Worm (Caenorhabditis elegans) whole organism, L4 larva: Measurements from ENCODE around the gene rabn-5.

ENCODE experiments used
- D1046.2 ChIP-seq: fragments of 200-800 bp; sonication (Bioruptor generic); IDR thresholded peaks from 2 replicates; pipeline ENCODE4 v1.3.6; 2022; ENCODE audit warnings: missing genetic modification characterization, missing compliant biosample characterization
- F37D6.2 ChIP-seq: sonication (generic microtip); optimal IDR thresholded peaks from 2 replicates; lab custom pipeline; 2016; ENCODE audit warnings: mild to moderate bottlenecking, missing genetic modification characterization, missing compliant biosample characterization
- F49E8.2 ChIP-seq: sonication (generic microtip); optimal IDR thresholded peaks from 2 replicates; lab custom pipeline; 2016; ENCODE audit warnings: missing compliant biosample characterization, mild to moderate bottlenecking, missing genetic modification characterization, borderline replicate concordance
- Y75B8A.6 ChIP-seq: fragments of 200-800 bp; sonication (Bioruptor generic); IDR thresholded peaks from 2 replicates; pipeline ENCODE4 v1.3.6; 2022; ENCODE audit warnings: missing genetic modification reagents, missing genetic modification characterization, missing compliant biosample characterization
- ZK546.5 ChIP-seq, 2 experiments: sonication (generic microtip); optimal IDR thresholded peaks; 2 replicates each; lab custom pipeline; 2017; ENCODE audit warnings: missing biosample characterization in 2 of 2, missing genetic modification characterization in 2 of 2
- aha-1 ChIP-seq: fragments of 150-350 bp; peaks from one replicate; lab custom pipeline; 2014; ENCODE audit warnings: missing biosample characterization, missing genetic modification characterization
- aly-2 ChIP-seq: sonication (generic microtip); optimal IDR thresholded peaks from 2 replicates; lab custom pipeline; 2018; ENCODE audit warnings: missing biosample characterization, missing genetic modification characterization
- ama-1 ChIP-seq: fragments of 150-350 bp; optimal IDR thresholded peaks from 2 replicates; lab custom pipeline; 2014; ENCODE audit warnings: inconsistent platforms, mixed read lengths
- ceh-20 ChIP-seq: fragments of 200-800 bp; sonication (Bioruptor generic); IDR thresholded peaks from 2 replicates; pipeline ENCODE4 v1.3.6; 2022; ENCODE audit warnings: missing genetic modification reagents, missing genetic modification characterization, missing compliant biosample characterization
- ceh-32 ChIP-seq: sonication (generic microtip); optimal IDR thresholded peaks from 2 replicates; lab custom pipeline; 2016; ENCODE audit warnings: mild to moderate bottlenecking, missing genetic modification characterization, missing compliant biosample characterization; ENCODE audit not compliant: poor library complexity
- ceh-82 ChIP-seq: sonication (generic microtip); optimal IDR thresholded peaks from 2 replicates; lab custom pipeline; 2017; ENCODE audit warnings: missing biosample characterization, missing genetic modification characterization
- ces-1 ChIP-seq: fragments of 150-350 bp; sonication (generic microtip); optimal IDR thresholded peaks from 4 replicates; lab custom pipeline; 2014; ENCODE audit warnings: missing biosample characterization, missing genetic modification reagents, missing genetic modification characterization
- cey-2 ChIP-seq: sonication (generic microtip); optimal IDR thresholded peaks from 3 replicates; lab custom pipeline; 2017; ENCODE audit warnings: missing genetic modification characterization, mild to moderate bottlenecking, missing compliant biosample characterization, antibody characterized with exemption, borderline replicate concordance; ENCODE audit not compliant: insufficient read depth
- ctbp-1 ChIP-seq: fragments of 200-800 bp; sonication (Bioruptor generic); IDR thresholded peaks from 2 replicates; pipeline ENCODE4 v1.3.6; 2022; ENCODE audit warnings: missing genetic modification reagents, missing genetic modification characterization, missing compliant biosample characterization
- daf-16 ChIP-seq, 3 experiments: sonication (generic microtip); optimal IDR thresholded peaks; 2 replicates each; lab custom pipeline; 2016 to 2017; ENCODE audit warnings: missing genetic modification characterization in 3 of 3, missing genetic modification reagents in 3 of 3, mild to moderate bottlenecking in 2 of 3, missing compliant biosample characterization in 2 of 3, missing biosample characterization in 1 of 3, moderate library complexity in 1 of 3
- dmd-6 ChIP-seq: fragments of 200-800 bp; sonication (Bioruptor generic); IDR thresholded peaks from 2 replicates; pipeline ENCODE4 v1.3.6; 2022; ENCODE audit warnings: missing genetic modification reagents, missing genetic modification characterization, missing compliant biosample characterization
- dmd-9 ChIP-seq: fragments of 200-800 bp; sonication (Bioruptor generic); IDR thresholded peaks from 2 replicates; pipeline ENCODE4 v1.3.6; 2022; ENCODE audit warnings: missing genetic modification reagents, missing genetic modification characterization, missing compliant biosample characterization
- dpl-1 ChIP-seq: fragments of 150-350 bp; optimal IDR thresholded peaks from 2 replicates; lab custom pipeline; 2014; ENCODE audit warnings: missing biosample characterization, missing genetic modification reagents, missing genetic modification characterization
- dve-1 ChIP-seq: sonication (generic microtip); optimal IDR thresholded peaks from 2 replicates; lab custom pipeline; 2017; ENCODE audit warnings: antibody characterized with exemption, mild to moderate bottlenecking, missing genetic modification characterization, missing compliant biosample characterization; ENCODE audit not compliant: insufficient read depth
- hlh-11 ChIP-seq: fragments of 200-800 bp; sonication (Bioruptor generic); optimal IDR thresholded peaks from 2 replicates; lab custom pipeline; 2018; ENCODE audit warnings: mild to moderate bottlenecking, missing genetic modification characterization, missing compliant biosample characterization
- hlh-30 ChIP-seq: sonication (generic microtip); optimal IDR thresholded peaks from 2 replicates; lab custom pipeline; 2017; ENCODE audit warnings: antibody characterized with exemption, mild to moderate bottlenecking, missing genetic modification characterization, missing compliant biosample characterization; ENCODE audit not compliant: insufficient read depth
- lin-1 ChIP-seq: fragments of 200-800 bp; sonication (Bioruptor generic); IDR thresholded peaks from 2 replicates; pipeline ENCODE4 v1.3.6; 2022; ENCODE audit warnings: missing genetic modification reagents, missing genetic modification characterization, missing compliant biosample characterization
- lir-3 ChIP-seq: sonication (generic microtip); optimal IDR thresholded peaks from 2 replicates; lab custom pipeline; 2016; ENCODE audit warnings: mild to moderate bottlenecking, missing genetic modification characterization, missing compliant biosample characterization
- madf-5 ChIP-seq, 2 experiments: fragments of 200-800 bp; sonication (Bioruptor generic); IDR thresholded peaks; 2 replicates each; pipeline ENCODE4 v1.3.6; 2022; ENCODE audit warnings: missing compliant biosample characterization in 2 of 2, missing genetic modification characterization in 2 of 2
- mdl-1 ChIP-seq, 2 experiments: fragments of 150-350 bp in 1 of 2; sonication (generic microtip) in 1 of 2; optimal IDR thresholded peaks; 2 replicates each; lab custom pipeline; 2014 to 2017; ENCODE audit warnings: missing biosample characterization in 2 of 2, missing genetic modification characterization in 2 of 2
- mep-1 ChIP-seq: fragments of 150-350 bp; sonication (generic microtip); optimal IDR thresholded peaks from 3 replicates; lab custom pipeline; 2014; ENCODE audit warnings: missing biosample characterization, missing genetic modification characterization
- mes-2 ChIP-seq: sonication (generic microtip); optimal IDR thresholded peaks from 2 replicates; lab custom pipeline; 2016; ENCODE audit warnings: missing genotype, mild to moderate bottlenecking, missing genetic modification characterization, missing compliant biosample characterization; ENCODE audit not compliant: poor library complexity, severe bottlenecking
- mxl-2 ChIP-seq: fragments of 200-800 bp; sonication (Bioruptor generic); conservative IDR thresholded peaks from 2 replicates; pipeline ENCODE4 v1.3.6; 2022; ENCODE audit warnings: missing genetic modification reagents, missing genetic modification characterization, missing compliant biosample characterization
- mxl-3 ChIP-seq: fragments of 200-800 bp; sonication (Bioruptor generic); optimal IDR thresholded peaks from 2 replicates; lab custom pipeline; 2018; ENCODE audit warnings: mild to moderate bottlenecking, missing genetic modification characterization, missing compliant biosample characterization
- nhr-11 ChIP-seq: fragments of 150-350 bp; optimal IDR thresholded peaks from 2 replicates; lab custom pipeline; 2014; ENCODE audit warnings: missing biosample characterization, missing genetic modification characterization
- nhr-28 ChIP-seq: fragments of 150-350 bp; optimal IDR thresholded peaks from 2 replicates; lab custom pipeline; 2014; ENCODE audit warnings: missing biosample characterization, missing genetic modification characterization
- nhr-77 ChIP-seq: fragments of 150-350 bp; optimal IDR thresholded peaks from 2 replicates; lab custom pipeline; 2014; ENCODE audit warnings: missing biosample characterization, missing genetic modification characterization
- pqm-1 ChIP-seq: sonication (generic microtip); optimal IDR thresholded peaks from 2 replicates; lab custom pipeline; 2017; ENCODE audit warnings: missing biosample characterization, missing genetic modification characterization
- rbr-2 ChIP-seq: sonication (generic microtip); optimal IDR thresholded peaks from 2 replicates; lab custom pipeline; 2016; ENCODE audit warnings: missing genotype, missing genetic modification characterization, missing compliant biosample characterization
- set-16 ChIP-seq: fragments of 200-800 bp; sonication (Bioruptor generic); IDR thresholded peaks from 2 replicates; pipeline ENCODE4 v1.3.6; 2022; ENCODE audit warnings: missing genetic modification reagents, missing genetic modification characterization, missing compliant biosample characterization
- tag-97 ChIP-seq: fragments of 200-800 bp; sonication (Bioruptor generic); IDR thresholded peaks from 2 replicates; pipeline ENCODE4 v1.3.6; 2022; ENCODE audit warnings: missing genetic modification characterization, missing compliant biosample characterization
- tra-1 ChIP-seq: fragments of 200-800 bp; sonication (Bioruptor generic); IDR thresholded peaks from 2 replicates; pipeline ENCODE4 v1.3.6; 2022; ENCODE audit warnings: missing genetic modification reagents, missing genetic modification characterization, missing compliant biosample characterization
- unc-130 ChIP-seq: sonication (generic microtip); optimal IDR thresholded peaks from 2 replicates; lab custom pipeline; 2016; ENCODE audit warnings: missing genetic modification reagents, missing genetic modification characterization, missing compliant biosample characterization
- unc-39 ChIP-seq: sonication (generic microtip); optimal IDR thresholded peaks from 2 replicates; lab custom pipeline; 2017; ENCODE audit warnings: missing biosample characterization, missing genetic modification characterization
- unc-62 ChIP-seq, 3 experiments: fragments of 150-350 bp in 1 of 3; sonication (generic microtip); optimal IDR thresholded peaks in 2 of 3; peaks in 1 of 3; 1 replicate in 1 of 3; 2 replicates in 2 of 3; lab custom pipeline; 2014 to 2017; ENCODE audit warnings: missing biosample characterization in 3 of 3, missing genetic modification characterization in 3 of 3, missing genetic modification reagents in 3 of 3, missing genotype in 1 of 3
- vab-7 ChIP-seq: fragments of 200-800 bp; sonication (Bioruptor generic); IDR thresholded peaks from 2 replicates; pipeline ENCODE4 v1.3.6; 2022; ENCODE audit warnings: missing genetic modification reagents, missing genetic modification characterization, missing compliant biosample characterization
- ztf-7 ChIP-seq: fragments of 150-350 bp; optimal IDR thresholded peaks from 2 replicates; lab custom pipeline; 2014; ENCODE audit warnings: missing biosample characterization, missing genetic modification characterization

Gene rabn-5

DNA sequence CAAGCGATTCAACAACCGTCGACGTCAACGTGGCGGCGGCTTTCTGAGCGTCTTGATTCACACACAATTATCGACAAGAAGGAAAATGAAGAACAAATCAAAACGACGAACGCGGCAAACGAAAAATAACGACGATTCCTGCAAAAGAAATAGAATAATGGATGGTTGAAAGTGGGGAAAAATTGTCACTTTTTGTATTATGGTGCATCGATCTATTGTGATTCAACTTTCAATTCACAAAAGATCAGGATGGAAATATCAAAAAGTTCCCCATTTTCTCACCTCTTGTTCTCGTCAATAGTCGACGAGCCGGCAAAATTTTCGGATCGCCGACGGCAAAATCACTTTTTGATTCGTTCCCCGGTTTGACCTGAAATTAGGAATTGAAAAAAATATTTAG lies 31.0 kb upstream of the rabn-5 start, which contains the start of the genes R12B2.13 and mdt-15:
TSS of gene R12B2.13 (minus strand) at position 101 of the 400 bp plus-strand sequence.
TSS of gene mdt-15 (minus strand) at position 376 of the 400 bp plus-strand sequence.
- no peak for TF ChIP-seq cey-2
- TF ChIP-seq, all 104 proteins: peak for 0

DNA sequence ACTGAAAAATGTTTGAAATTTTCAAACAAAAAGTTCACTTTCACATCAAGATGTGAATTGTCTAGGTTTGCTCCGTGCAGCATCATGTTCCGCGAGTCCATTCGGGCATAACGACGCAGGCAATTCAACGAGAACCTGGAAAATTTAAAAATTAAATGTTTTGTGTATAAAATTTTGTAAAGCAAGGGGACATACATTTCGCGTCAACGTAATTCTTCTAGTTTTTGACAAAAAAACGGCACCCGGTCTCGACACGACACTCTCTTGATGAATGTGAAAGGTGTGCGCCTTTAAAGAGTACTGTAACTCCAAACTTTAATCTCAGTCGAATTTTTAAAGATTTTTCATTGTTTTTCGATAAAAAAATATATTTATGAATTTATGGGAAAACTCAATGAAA lies 30.3 kb upstream of the rabn-5 start, which contains the start of gene R12B2.6:
TSS of gene R12B2.6 (minus strand) at position 101 of the 400 bp plus-strand sequence.
- no peak for TF ChIP-seq madf-5 (GFP tag; IDR thresholded peaks at IDR 0.05; lab: Robert Waterston, UW)
- TF ChIP-seq rbr-2 (tag; lab: Kevin White, UChicago) = no peak
- TF ChIP-seq mxl-2 (GFP tag; lab: Robert Waterston, UW) = no peak
- no peak for TF ChIP-seq lir-3 (tag; lab: Kevin White, UChicago)
- TF ChIP-seq ZK546.5 (tag; optimal IDR thresholded peaks at IDR 0.05; lab: Kevin White, UChicago) = no peak
- no peak for TF ChIP-seq D1046.2 (GFP tag; lab: Robert Waterston, UW)
- TF ChIP-seq, all 104 proteins: peak for 0

DNA sequence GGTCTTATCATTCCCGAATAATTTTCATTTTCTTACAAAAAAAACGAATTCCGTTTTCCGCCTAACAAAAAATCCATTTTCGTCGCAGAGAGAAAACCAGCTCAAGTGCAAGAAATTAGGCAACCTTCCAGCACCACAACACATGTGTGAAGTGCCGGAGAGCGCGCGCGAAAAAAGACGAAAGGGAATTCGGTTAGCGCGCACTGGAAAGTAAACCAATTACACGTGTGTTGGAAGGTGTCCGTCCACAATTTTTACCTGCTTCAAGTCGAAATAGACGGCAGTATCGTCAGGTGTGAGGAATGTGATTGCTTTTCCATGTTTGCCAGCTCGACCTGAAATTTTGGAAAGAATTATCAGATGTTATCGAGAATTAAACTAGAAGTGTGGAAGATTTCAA lies 29.7 kb upstream of the rabn-5 start:
- TF ChIP-seq ceh-32 (no peak), vab-7 (GFP tag; lab: Robert Waterston, UW) (0 out of 2 replicates have a peak, but pooled peaks have one; percentile 15), ces-1 (GFP tag; lab: Kevin White, UChicago) (peak; percentile 39), ama-1 (lab: Kevin White, UChicago) (peak; percentile 26), aha-1 (tag; lab: Kevin White, UChicago) (peak; percentile 80)

DNA sequence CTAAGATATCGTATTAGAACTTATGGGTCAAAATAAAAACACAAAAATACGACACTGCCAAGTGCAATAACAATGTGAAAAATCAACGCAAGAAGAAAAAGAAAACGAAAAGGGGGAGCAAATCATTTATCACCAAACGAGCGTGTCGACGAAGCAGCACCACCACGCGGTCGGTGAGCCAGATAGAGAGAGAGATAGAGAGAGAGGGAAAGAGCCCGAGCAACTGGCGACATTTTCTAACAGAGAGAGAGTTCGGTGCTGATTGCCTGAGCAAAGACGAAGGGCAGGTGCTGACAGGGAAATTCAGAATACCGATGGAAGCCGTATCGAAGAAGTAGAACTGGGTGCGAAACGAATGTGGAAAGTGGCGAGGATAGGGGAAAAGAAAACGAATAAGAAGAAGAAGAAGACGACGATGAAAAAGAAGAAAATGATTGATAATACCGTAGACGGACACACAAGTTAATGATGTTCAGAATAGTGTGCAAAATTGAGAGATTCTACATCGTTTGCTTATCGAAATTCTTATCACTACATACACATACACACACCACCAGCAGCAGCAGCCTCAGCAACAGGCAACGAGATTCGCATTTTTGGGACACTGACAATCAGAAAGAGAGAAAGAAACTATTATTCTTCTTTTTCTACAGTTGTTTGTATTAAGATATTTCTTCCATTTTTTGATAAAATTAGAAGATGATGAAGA lies 29.0 kb upstream of the rabn-5 start:
- no peak for TF ChIP-seq ceh-32
- TF ChIP-seq set-16 (GFP tag; lab: Robert Waterston, UW) = peak; percentile 50
- TF ChIP-seq dmd-6 = peak; percentile 71
- peak in 1 of 2 experiments; percentile 1 for TF ChIP-seq daf-16 (GFP tag; optimal IDR thresholded peaks at IDR 0.05; lab: Kevin White, UChicago)
- TF ChIP-seq daf-16 (tag; optimal IDR thresholded peaks at IDR 0.05; lab: Kevin White, UChicago) = peak; percentile 69
- peak; percentile 84 for TF ChIP-seq dve-1
- TF ChIP-seq tag-97 = no peak
- peak; percentile 63 for TF ChIP-seq mxl-3 (GFP tag; lab: Kevin White, UChicago)
- TF ChIP-seq ces-1 (GFP tag; lab: Kevin White, UChicago) = no peak
- no peak for TF ChIP-seq ceh-82 (tag; lab: Kevin White, UChicago)
- peak; percentile 66 for TF ChIP-seq mes-2 (tag; lab: Kevin White, UChicago)
- TF ChIP-seq ztf-7 (tag; lab: Kevin White, UChicago) = peak; percentile 16
- TF ChIP-seq lin-1 = 0 out of 2 replicates have a peak, but pooled peaks have one; percentile 44
- peak; percentile 92 for TF ChIP-seq nhr-28 (tag; lab: Kevin White, UChicago)
- TF ChIP-seq unc-62 (GFP tag; optimal IDR thresholded peaks at IDR 0.05 in 1 of 2; lab: Kevin White, UChicago) = peak in 1 of 2 experiments; percentile 88
- TF ChIP-seq unc-62 (tag; optimal IDR thresholded peaks at IDR 0.05; lab: Kevin White, UChicago) = no peak
- TF ChIP-seq mdl-1 (tag; optimal IDR thresholded peaks at IDR 0.05; lab: Kevin White, UChicago) = peak in 1 of 2 experiments; percentile 31
- TF ChIP-seq ctbp-1 = no peak
- TF ChIP-seq dpl-1 (GFP tag; lab: Kevin White, UChicago) = peak; percentile 8
- TF ChIP-seq nhr-11 (tag; lab: Kevin White, UChicago) = peak; percentile 25
- peak; percentile 7 for TF ChIP-seq hlh-30 (tag; lab: Kevin White, UChicago)
- peak; percentile 27 for TF ChIP-seq mep-1
- TF ChIP-seq Y75B8A.6 (GFP tag; lab: Robert Waterston, UW) = no peak
- TF ChIP-seq pqm-1 (tag; lab: Kevin White, UChicago) = peak; percentile 91
- TF ChIP-seq dmd-9 (GFP tag; lab: Robert Waterston, UW) = no peak
- TF ChIP-seq tra-1 = peak; percentile 41; the same call in 1 of the 2 replicates
- no peak for TF ChIP-seq F37D6.2 (tag; lab: Kevin White, UChicago)
- TF ChIP-seq aha-1 (tag; lab: Kevin White, UChicago) = peak; percentile 68
- no peak for TF ChIP-seq unc-39 (tag; lab: Kevin White, UChicago)
- no peak for TF ChIP-seq aly-2 (tag; lab: Kevin White, UChicago)
- TF ChIP-seq ceh-20 (GFP tag; lab: Robert Waterston, UW) = peak; percentile 13; the same call in 1 of the 2 replicates
- no peak for TF ChIP-seq unc-130 (GFP tag; lab: Kevin White, UChicago)
- TF ChIP-seq nhr-77 (tag; lab: Kevin White, UChicago) = peak; percentile 16
- no peak for TF ChIP-seq F49E8.2 (tag; lab: Kevin White, UChicago)
- peak; percentile 82 for TF ChIP-seq hlh-11 (tag; lab: Kevin White, UChicago)
